Fruit fly (Drosophila melanogaster): ENCODE results near the gene Set8.

Set8 gene

DNA sequence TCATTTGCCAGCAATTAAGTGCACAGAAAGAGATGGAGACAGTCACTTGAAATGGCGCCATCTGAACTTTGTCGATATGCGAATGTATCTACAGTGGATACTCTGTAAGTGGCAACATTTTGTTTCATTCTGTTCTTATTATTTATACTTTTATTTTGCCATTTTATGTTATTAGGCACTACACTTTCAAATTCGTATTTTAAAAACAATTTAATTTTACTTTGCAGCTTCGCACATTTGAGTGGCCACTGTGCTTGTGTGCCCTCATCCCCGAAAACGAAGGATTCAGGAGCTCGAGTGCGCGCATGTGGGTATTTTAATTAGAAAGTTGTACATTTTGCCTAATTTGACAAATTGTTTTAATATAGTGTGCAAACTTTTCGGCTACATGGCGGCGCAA is 41.6 kb downstream of the Set8 start (continued):
- TF ChIP-seq nom (GFP tag; optimal IDR thresholded peaks at IDR 0.05) = peak; percentile 48
- TF ChIP-seq dmrt99B (tag; optimal IDR thresholded peaks at IDR 0.05) = peak; percentile 54
- TF ChIP-seq rib (GFP tag; IDR thresholded peaks at IDR 0.05) = no peak
- TF ChIP-seq CG15073 (GFP tag; optimal IDR thresholded peaks at IDR 0.05) = no peak
- TF ChIP-seq Hr39 (optimal IDR thresholded peaks at IDR 0.05) = no peak
- peak; percentile 4 for TF ChIP-seq CG13775 (GFP tag; optimal IDR thresholded peaks at IDR 0.05)
- no peak for TF ChIP-seq Nf-YC (tag; optimal IDR thresholded peaks at IDR 0.05)
- TF ChIP-seq ranshi (GFP tag; IDR thresholded peaks at IDR 0.05) = peak; percentile 58; the same call in 1 of the 2 replicates
- TF ChIP-seq Ravus (GFP tag; IDR thresholded peaks at IDR 0.05) = no peak
- TF ChIP-seq wdn (GFP tag; IDR thresholded peaks at IDR 0.05) = no peak
- TF ChIP-seq tap (tag; optimal IDR thresholded peaks at IDR 0.05) = peak; percentile 21
- no peak for TF ChIP-seq nerfin-2 (GFP tag; IDR thresholded peaks at IDR 0.05; ENCODE audit: partially characterized antibody)
- no peak for TF ChIP-seq CG6654 (GFP tag; optimal IDR thresholded peaks at IDR 0.05)
- TF ChIP-seq CG4404 (GFP tag; IDR thresholded peaks at IDR 0.05) = peak; percentile 62
- TF ChIP-seq Max (GFP tag; optimal IDR thresholded peaks at IDR 0.05) = no peak
- peak; percentile 26 for TF ChIP-seq CG17829 (tag; optimal IDR thresholded peaks at IDR 0.05)
- TF ChIP-seq Adf1 (GFP tag; IDR thresholded peaks at IDR 0.05) = no peak
- TF ChIP-seq CG18619 (GFP tag; optimal IDR thresholded peaks at IDR 0.05) = no peak
- TF ChIP-seq sob (GFP tag; IDR thresholded peaks at IDR 0.05) = peak; percentile 45; the same call in 1 of the 2 replicates
- TF ChIP-seq lbe (GFP tag; optimal IDR thresholded peaks at IDR 0.05) = peak; percentile 48
- TF ChIP-seq C15 (GFP tag; IDR thresholded peaks at IDR 0.05) = no peak
- no peak for TF ChIP-seq Lhr (GFP tag; optimal IDR thresholded peaks at IDR 0.05)
- no peak for TF ChIP-seq Stat92E (GFP tag; optimal IDR thresholded peaks at IDR 0.05)
- peak; percentile 6 for TF ChIP-seq Asciz (GFP tag; optimal IDR thresholded peaks at IDR 0.05)
- peak in 1 of 2 experiments; percentile 34 for TF ChIP-seq bsh (GFP tag; optimal IDR thresholded peaks at IDR 0.05)
- no peak for TF ChIP-seq CG7987 (GFP tag; optimal IDR thresholded peaks at IDR 0.05)
- no peak for TF ChIP-seq Kr (GFP tag; optimal IDR thresholded peaks at IDR 0.05)
- TF ChIP-seq gem (tag; optimal IDR thresholded peaks at IDR 0.05) = peak; percentile 67
- peak; percentile 30 for TF ChIP-seq az2 (GFP tag; optimal IDR thresholded peaks at IDR 0.05)
- no peak for TF ChIP-seq CG31224 (GFP tag; IDR thresholded peaks at IDR 0.05)
- TF ChIP-seq CG4707 (GFP tag; optimal IDR thresholded peaks at IDR 0.05) = no peak
- TF ChIP-seq CG12659 (GFP tag; optimal IDR thresholded peaks at IDR 0.05) = no peak
- TF ChIP-seq cg (GFP tag; optimal IDR thresholded peaks at IDR 0.05) = no peak
- TF ChIP-seq CG2875 (GFP tag; optimal IDR thresholded peaks at IDR 0.05) = no peak
- no peak for TF ChIP-seq Hr78 (GFP tag; optimal IDR thresholded peaks at IDR 0.05)
- peak; percentile 20 for TF ChIP-seq NfI (GFP tag; optimal IDR thresholded peaks at IDR 0.05)
- TF ChIP-seq CG31365 (tag; optimal IDR thresholded peaks at IDR 0.05) = no peak
- TF ChIP-seq CG1529 (GFP tag; optimal IDR thresholded peaks at IDR 0.05) = no peak
- TF ChIP-seq scrt (GFP tag; optimal IDR thresholded peaks at IDR 0.05) = peak; percentile 5
- TF ChIP-seq btn (GFP tag; optimal IDR thresholded peaks at IDR 0.05) = no peak
- TF ChIP-seq CG5953 (GFP tag; IDR thresholded peaks at IDR 0.05) = no peak
- no peak for TF ChIP-seq ab (GFP tag; optimal IDR thresholded peaks at IDR 0.05)
- TF ChIP-seq HHEX (GFP tag; optimal IDR thresholded peaks at IDR 0.05) = peak; percentile 10
- peak; percentile 64; the same call in 1 of the 3 replicates for TF ChIP-seq CG11456 (GFP tag; IDR thresholded peaks at IDR 0.05)
- TF ChIP-seq Sox102F (GFP tag; optimal IDR thresholded peaks at IDR 0.05) = peak; percentile 50
- TF ChIP-seq Xbp1 (GFP tag; optimal IDR thresholded peaks at IDR 0.05) = peak; percentile 36
- TF ChIP-seq Med (GFP tag) = peak; percentile 83
- no peak for TF ChIP-seq exex (tag; optimal IDR thresholded peaks at IDR 0.05)
- TF ChIP-seq stwl (tag; optimal IDR thresholded peaks at IDR 0.05) = no peak
- TF ChIP-seq Ets65A (GFP tag) = peak; percentile 82

Measured in whole organism, embryonic.